Worm (Caenorhabditis elegans) whole organism, midembryonic: ENCODE data around the gene F40E12.1.

Experiments used
- cog-1 ChIP-seq: sonication (generic microtip); optimal IDR thresholded peaks from 2 replicates; lab custom pipeline; 2016; ENCODE audit warnings: missing genetic modification characterization, missing compliant biosample characterization
- flt-1 ChIP-seq: fragments of 200-800 bp; sonication (Bioruptor generic); IDR thresholded peaks from 2 replicates; pipeline ENCODE4 v1.3.6; 2022; ENCODE audit warnings: missing genetic modification characterization, missing compliant biosample characterization

- TF ChIP-seq flt-1 (no peak), cog-1 (tag; lab: Kevin White, UChicago) (no peak)
Observed at ce11 chrII:3620862-3621261, 3.2 kb downstream of the F40E12.1 start.
